Fruit fly (Drosophila melanogaster) whole organism, pupa: ENCODE measurements around the gene vsg.

Source experiments
- CG34367 ChIP-seq: fragments of 200-800 bp; sonication (Bioruptor generic); optimal IDR thresholded peaks from 2 replicates; lab custom pipeline; 2018; ENCODE audit warnings: missing biosample characterization, mild to moderate bottlenecking, missing genetic modification characterization
- CG8159 ChIP-seq: fragments of 200-800 bp; sonication (Bioruptor generic); optimal IDR thresholded peaks from 3 replicates; lab custom pipeline; 2018; ENCODE audit warnings: missing biosample characterization, mild to moderate bottlenecking, missing genetic modification characterization, moderate library complexity
- D1 ChIP-seq: fragments of 200-800 bp; sonication (Bioruptor generic); optimal IDR thresholded peaks from 2 replicates; lab custom pipeline; 2018; ENCODE audit warnings: missing biosample characterization, mild to moderate bottlenecking, missing genetic modification characterization, moderate library complexity
- EcR ChIP-seq: fragments of 200-800 bp; sonication (Bioruptor generic); optimal IDR thresholded peaks from 3 replicates; lab custom pipeline; 2019; ENCODE audit warnings: missing biosample characterization, missing genetic modification characterization, mild to moderate bottlenecking, moderate library complexity, missing genetic modification reagents
- Pif1B ChIP-seq: fragments of 200-800 bp; sonication (Bioruptor generic); optimal IDR thresholded peaks from 3 replicates; lab custom pipeline; 2016; ENCODE audit warnings: missing biosample characterization, missing genetic modification characterization
- fd96Ca ChIP-seq: fragments of 200-800 bp; sonication (Bioruptor generic); IDR thresholded peaks from 3 replicates; pipeline ENCODE4 v1.3.6; 2022; ENCODE audit warnings: missing biosample characterization, missing genetic modification characterization

DNA sequence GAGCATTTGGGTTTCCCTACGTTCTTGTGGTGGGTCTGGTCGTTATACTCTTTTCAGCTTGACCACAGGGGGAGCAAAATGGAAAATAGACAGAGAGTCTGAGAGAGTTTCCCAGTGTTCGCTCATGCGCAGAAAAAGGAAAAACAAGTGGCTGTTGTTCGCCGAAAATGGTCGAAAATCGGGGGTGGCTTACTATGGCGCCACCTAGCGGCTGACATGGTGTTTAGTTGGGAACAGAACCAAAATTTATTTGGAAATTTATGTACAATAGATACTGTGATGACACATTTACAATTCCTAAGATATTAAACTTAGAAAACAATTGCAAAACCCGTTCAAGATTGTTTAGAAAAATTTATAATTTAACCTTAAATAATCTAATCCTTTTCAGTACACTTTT lies 37.5 kb downstream of the vsg start:
- TF ChIP-seq D1 (tag; lab: Kevin White, UChicago) (no peak), EcR (no peak), CG34367 (no peak), Pif1B (GFP tag; lab: Kevin White, UChicago) (no peak), fd96Ca (GFP tag; lab: Robert Waterston, UW) (no peak), CG8159 (tag; lab: Kevin White, UChicago) (no peak)
